Fruit fly (Drosophila melanogaster) whole organism, prepupa: ENCODE results near the gene nolo.

ENCODE experiments used
- CG16779 ChIP-seq: fragments of 200-800 bp; sonication (Bioruptor generic); optimal IDR thresholded peaks from 3 replicates; lab custom pipeline; 2017; ENCODE audit warnings: missing biosample characterization, mild to moderate bottlenecking, missing genetic modification characterization
- CG4318 ChIP-seq: fragments of 200-800 bp; sonication (Bioruptor generic); optimal IDR thresholded peaks from 3 replicates; lab custom pipeline; 2017; ENCODE audit warnings: missing biosample characterization, mild to moderate bottlenecking, missing genetic modification characterization
- CG6808 ChIP-seq: fragments of 200-800 bp; sonication (Bioruptor generic); optimal IDR thresholded peaks from 3 replicates; lab custom pipeline; 2017; ENCODE audit warnings: missing biosample characterization, missing genetic modification characterization, mild to moderate bottlenecking, moderate library complexity, missing genetic modification reagents
- CG7368 ChIP-seq: fragments of 200-800 bp; sonication (Bioruptor generic); optimal IDR thresholded peaks from 3 replicates; lab custom pipeline; 2016; ENCODE audit warnings: missing biosample characterization, missing genetic modification characterization
- Hr38 ChIP-seq: sonication (Bioruptor generic); optimal IDR thresholded peaks from 2 replicates; lab custom pipeline; 2016; ENCODE audit warnings: missing biosample characterization, missing genetic modification characterization
- Sox102F ChIP-seq: fragments of 200-800 bp; sonication (Bioruptor generic); optimal IDR thresholded peaks from 2 replicates; lab custom pipeline; 2016; ENCODE audit warnings: missing biosample characterization, mild to moderate bottlenecking, missing genetic modification characterization
- dsx ChIP-seq: fragments of 200-800 bp; optimal IDR thresholded peaks from 3 replicates; lab custom pipeline; 2019; ENCODE audit warnings: missing biosample characterization, mild to moderate bottlenecking, missing genetic modification characterization, moderate library complexity; ENCODE audit not compliant: poor library complexity, severe bottlenecking
- svp ChIP-seq: fragments of 200-800 bp; sonication (Bioruptor generic); peaks from one replicate; lab custom pipeline; 2016; ENCODE audit warnings: missing biosample characterization, missing genetic modification characterization

dm6 chr2L:21758067-21758398 lies 74.1 kb downstream of the nolo start:
- TF ChIP-seq Hr38 (no peak), CG16779 (tag; lab: Kevin White, UChicago) (no peak), Sox102F (no peak), CG7368 (GFP tag; lab: Kevin White, UChicago) (no peak), dsx (no peak), CG4318 (GFP tag; lab: Kevin White, UChicago) (no peak), svp (GFP tag; lab: Kevin White, UChicago) (no peak), CG6808 (GFP tag; lab: Kevin White, UChicago) (no peak)
